Worm (Caenorhabditis elegans) whole organism, L4 larva: ENCODE data around the gene Y50D7A.8.
A peak's percentile ranks its signal among the peaks of the same experiment; 100 is the strongest.

Experiments
- F10B5.3 ChIP-seq: sonication (generic microtip); optimal IDR thresholded peaks from 2 replicates; lab custom pipeline; 2016; ENCODE audit warnings: mild to moderate bottlenecking, missing genetic modification characterization, missing compliant biosample characterization
- F44E2.7 ChIP-seq: fragments of 200-800 bp; sonication (Bioruptor generic); IDR thresholded peaks from 2 replicates; pipeline ENCODE4 v2.1.2; 2022; ENCODE audit warnings: missing genetic modification characterization, missing compliant biosample characterization
- F49E8.2 ChIP-seq: sonication (generic microtip); optimal IDR thresholded peaks from 2 replicates; lab custom pipeline; 2016; ENCODE audit warnings: missing compliant biosample characterization, mild to moderate bottlenecking, missing genetic modification characterization, borderline replicate concordance
- R02D3.7 ChIP-seq: fragments of 150-350 bp; sonication (generic microtip); optimal IDR thresholded peaks from 3 replicates; lab custom pipeline; 2014; ENCODE audit warnings: missing biosample characterization, missing genetic modification characterization
- ZK337.2 ChIP-seq: fragments of 200-800 bp; sonication (Bioruptor generic); IDR thresholded peaks from 2 replicates; pipeline ENCODE4 v1.3.6; 2022; ENCODE audit warnings: missing genetic modification reagents, missing genetic modification characterization, missing compliant biosample characterization
- aha-1 ChIP-seq: fragments of 150-350 bp; peaks from one replicate; lab custom pipeline; 2014; ENCODE audit warnings: missing biosample characterization, missing genetic modification characterization
- arid-1 ChIP-seq: fragments of 200-800 bp; sonication (Bioruptor generic); conservative IDR thresholded peaks from 2 replicates; pipeline ENCODE4 v1.3.6; 2022; ENCODE audit warnings: missing genetic modification reagents, missing genetic modification characterization, missing compliant biosample characterization
- attf-4 ChIP-seq: sonication (generic microtip); optimal IDR thresholded peaks from 3 replicates; lab custom pipeline; 2017; ENCODE audit warnings: missing biosample characterization, missing genetic modification characterization
- ceh-20 ChIP-seq: fragments of 200-800 bp; sonication (Bioruptor generic); IDR thresholded peaks from 2 replicates; pipeline ENCODE4 v1.3.6; 2022; ENCODE audit warnings: missing genetic modification reagents, missing genetic modification characterization, missing compliant biosample characterization
- ceh-28 ChIP-seq: fragments of 150-350 bp; optimal IDR thresholded peaks from 2 replicates; lab custom pipeline; 2014; ENCODE audit warnings: missing biosample characterization, missing genetic modification reagents, missing genetic modification characterization
- ceh-44 ChIP-seq: fragments of 200-800 bp; sonication (Bioruptor generic); IDR thresholded peaks from 2 replicates; pipeline ENCODE4 v1.3.6; 2022; ENCODE audit warnings: missing genetic modification reagents, missing genetic modification characterization, missing compliant biosample characterization
- ces-1 ChIP-seq: fragments of 150-350 bp; sonication (generic microtip); optimal IDR thresholded peaks from 4 replicates; lab custom pipeline; 2014; ENCODE audit warnings: missing biosample characterization, missing genetic modification reagents, missing genetic modification characterization
- cey-2 ChIP-seq: sonication (generic microtip); optimal IDR thresholded peaks from 3 replicates; lab custom pipeline; 2017; ENCODE audit warnings: missing genetic modification characterization, mild to moderate bottlenecking, missing compliant biosample characterization, antibody characterized with exemption, borderline replicate concordance; ENCODE audit not compliant: insufficient read depth
- daf-8 ChIP-seq: fragments of 200-800 bp; sonication (Bioruptor generic); IDR thresholded peaks from 2 replicates; pipeline ENCODE4 v1.3.6; 2022; ENCODE audit warnings: missing genetic modification characterization, missing compliant biosample characterization
- dmd-8 ChIP-seq: fragments of 200-800 bp; sonication (Bioruptor generic); IDR thresholded peaks from 2 replicates; pipeline ENCODE4 v1.3.6; 2022; ENCODE audit warnings: missing genetic modification characterization, missing compliant biosample characterization
- dpl-1 ChIP-seq: fragments of 150-350 bp; optimal IDR thresholded peaks from 2 replicates; lab custom pipeline; 2014; ENCODE audit warnings: missing biosample characterization, missing genetic modification reagents, missing genetic modification characterization
- dve-1 ChIP-seq: sonication (generic microtip); optimal IDR thresholded peaks from 2 replicates; lab custom pipeline; 2017; ENCODE audit warnings: antibody characterized with exemption, mild to moderate bottlenecking, missing genetic modification characterization, missing compliant biosample characterization; ENCODE audit not compliant: insufficient read depth
- fkh-10 ChIP-seq: fragments of 150-350 bp; optimal IDR thresholded peaks from 2 replicates; lab custom pipeline; 2014; ENCODE audit warnings: missing biosample characterization, missing genetic modification reagents, missing genetic modification characterization
- hlh-30 ChIP-seq: sonication (generic microtip); optimal IDR thresholded peaks from 2 replicates; lab custom pipeline; 2017; ENCODE audit warnings: antibody characterized with exemption, mild to moderate bottlenecking, missing genetic modification characterization, missing compliant biosample characterization; ENCODE audit not compliant: insufficient read depth
- jun-1 ChIP-seq: fragments of 150-350 bp; optimal IDR thresholded peaks from 2 replicates; lab custom pipeline; 2014; ENCODE audit warnings: missing biosample characterization, missing genetic modification reagents, missing genetic modification characterization
- lim-7 ChIP-seq: fragments of 200-800 bp; sonication (Bioruptor generic); IDR thresholded peaks from 2 replicates; pipeline ENCODE4 v1.3.6; 2022; ENCODE audit warnings: missing genetic modification characterization, missing compliant biosample characterization
- lin-1 ChIP-seq: fragments of 200-800 bp; sonication (Bioruptor generic); IDR thresholded peaks from 2 replicates; pipeline ENCODE4 v1.3.6; 2022; ENCODE audit warnings: missing genetic modification reagents, missing genetic modification characterization, missing compliant biosample characterization
- lin-29 ChIP-seq: fragments of 200-800 bp; sonication (Bioruptor generic); IDR thresholded peaks from 2 replicates; pipeline ENCODE4 v1.3.6; 2022; ENCODE audit warnings: missing genetic modification reagents, missing genetic modification characterization, missing compliant biosample characterization
- lir-3 ChIP-seq: sonication (generic microtip); optimal IDR thresholded peaks from 2 replicates; lab custom pipeline; 2016; ENCODE audit warnings: mild to moderate bottlenecking, missing genetic modification characterization, missing compliant biosample characterization
- lsy-2 ChIP-seq, 2 experiments: fragments of 150-350 bp in 1 of 2; sonication (generic microtip) in 1 of 2; optimal IDR thresholded peaks; 2 replicates each; lab custom pipeline; 2014 to 2017; ENCODE audit warnings: missing biosample characterization in 2 of 2, missing genetic modification characterization in 2 of 2
- madf-9 ChIP-seq: fragments of 200-800 bp; sonication (Bioruptor generic); conservative IDR thresholded peaks from 2 replicates; pipeline ENCODE4 v1.3.6; 2022; ENCODE audit warnings: missing genetic modification reagents, missing genetic modification characterization, missing compliant biosample characterization
- mdl-1 ChIP-seq, 2 experiments: fragments of 150-350 bp in 1 of 2; sonication (generic microtip) in 1 of 2; optimal IDR thresholded peaks; 2 replicates each; lab custom pipeline; 2014 to 2017; ENCODE audit warnings: missing biosample characterization in 2 of 2, missing genetic modification characterization in 2 of 2
- mdt-29 ChIP-seq: fragments of 200-800 bp; sonication (Bioruptor generic); IDR thresholded peaks from 2 replicates; pipeline ENCODE4 v1.3.6; 2022; ENCODE audit warnings: missing genetic modification reagents, missing genetic modification characterization, missing compliant biosample characterization
- mes-2 ChIP-seq: sonication (generic microtip); optimal IDR thresholded peaks from 2 replicates; lab custom pipeline; 2016; ENCODE audit warnings: missing genotype, mild to moderate bottlenecking, missing genetic modification characterization, missing compliant biosample characterization; ENCODE audit not compliant: poor library complexity, severe bottlenecking
- nhr-102 ChIP-seq: sonication (generic microtip); optimal IDR thresholded peaks from 2 replicates; lab custom pipeline; 2016; ENCODE audit warnings: mild to moderate bottlenecking, missing genetic modification characterization, moderate library complexity, missing compliant biosample characterization
- nhr-111 ChIP-seq: fragments of 200-800 bp; sonication (Bioruptor generic); optimal IDR thresholded peaks from 2 replicates; lab custom pipeline; 2018; ENCODE audit warnings: mild to moderate bottlenecking, missing genetic modification characterization, missing compliant biosample characterization
- nhr-237 ChIP-seq: sonication (generic microtip); optimal IDR thresholded peaks from 2 replicates; lab custom pipeline; 2017; ENCODE audit warnings: missing biosample characterization, missing genetic modification characterization
- nhr-41 ChIP-seq: fragments of 200-800 bp; sonication (Bioruptor generic); IDR thresholded peaks from 2 replicates; pipeline ENCODE4 v1.3.6; 2022; ENCODE audit warnings: missing genetic modification reagents, missing genetic modification characterization, missing compliant biosample characterization
- nhr-76 ChIP-seq: fragments of 150-350 bp; optimal IDR thresholded peaks from 2 replicates; lab custom pipeline; 2014; ENCODE audit warnings: missing biosample characterization, missing genetic modification characterization
- nhr-77 ChIP-seq: fragments of 150-350 bp; optimal IDR thresholded peaks from 2 replicates; lab custom pipeline; 2014; ENCODE audit warnings: missing biosample characterization, missing genetic modification characterization
- pha-4 ChIP-seq, 2 experiments: fragments of 150-350 bp in 1 of 2; fragments of 200-800 bp in 1 of 2; sonication (Bioruptor generic) in 1 of 2; IDR thresholded peaks in 1 of 2; optimal IDR thresholded peaks in 1 of 2; 2 replicates each; pipeline versions ENCODE4 v1.3.6 to Lab custom; 2014 to 2022; ENCODE audit warnings: missing genetic modification characterization in 2 of 2, missing genetic modification reagents in 2 of 2, missing biosample characterization in 1 of 2, missing compliant biosample characterization in 1 of 2
- php-3 ChIP-seq: fragments of 200-800 bp; sonication (Bioruptor generic); IDR thresholded peaks from 2 replicates; pipeline ENCODE4 v1.3.6; 2022; ENCODE audit warnings: missing genetic modification reagents, missing genetic modification characterization, missing compliant biosample characterization
- rbr-2 ChIP-seq: sonication (generic microtip); optimal IDR thresholded peaks from 2 replicates; lab custom pipeline; 2016; ENCODE audit warnings: missing genotype, missing genetic modification characterization, missing compliant biosample characterization
- saeg-2 ChIP-seq: fragments of 200-800 bp; sonication (Bioruptor generic); IDR thresholded peaks from 2 replicates; pipeline ENCODE4 v1.3.6; 2022; ENCODE audit warnings: missing genetic modification reagents, missing genetic modification characterization, missing compliant biosample characterization
- sdz-12 ChIP-seq: fragments of 200-800 bp; sonication (Bioruptor generic); optimal IDR thresholded peaks from 2 replicates; lab custom pipeline; 2018; ENCODE audit warnings: mild to moderate bottlenecking, missing genetic modification characterization, missing compliant biosample characterization
- snpc-1.2 ChIP-seq: fragments of 200-800 bp; sonication (Bioruptor generic); IDR thresholded peaks from 2 replicates; pipeline ENCODE4 v1.3.6; 2022; ENCODE audit warnings: missing genetic modification reagents, missing genetic modification characterization, missing compliant biosample characterization
- spr-3 ChIP-seq: fragments of 200-800 bp; sonication (Bioruptor generic); optimal IDR thresholded peaks from 2 replicates; lab custom pipeline; 2018; ENCODE audit warnings: mild to moderate bottlenecking, missing genetic modification characterization, missing compliant biosample characterization
- unc-62 ChIP-seq, 3 experiments: fragments of 150-350 bp in 1 of 3; sonication (generic microtip); optimal IDR thresholded peaks in 2 of 3; peaks in 1 of 3; 1 replicate in 1 of 3; 2 replicates in 2 of 3; lab custom pipeline; 2014 to 2017; ENCODE audit warnings: missing biosample characterization in 3 of 3, missing genetic modification characterization in 3 of 3, missing genetic modification reagents in 3 of 3, missing genotype in 1 of 3
- zfp-3 ChIP-seq: fragments of 200-800 bp; sonication (Bioruptor generic); conservative IDR thresholded peaks from 2 replicates; pipeline ENCODE4 v1.3.6; 2022; ENCODE audit warnings: missing genetic modification reagents, missing genetic modification characterization, missing compliant biosample characterization
- zip-11 ChIP-seq: fragments of 200-800 bp; sonication (Bioruptor generic); IDR thresholded peaks from 2 replicates; pipeline ENCODE4 v1.3.6; 2022; ENCODE audit warnings: missing genetic modification characterization, missing compliant biosample characterization

Y50D7A.8 gene

ce11 chrIII:351860-352456, 8.9 kb upstream of the Y50D7A.8 start (continued):
- TF ChIP-seq cey-2 (tag; lab: Kevin White, UChicago) (no peak), fkh-10 (GFP tag; lab: Kevin White, UChicago) (no peak), ZK337.2 (GFP tag; lab: Robert Waterston, UW) (no peak), ceh-20 (GFP tag; lab: Robert Waterston, UW) (no peak), lin-29 (GFP tag; lab: Robert Waterston, UW) (no peak), mdt-29 (GFP tag; lab: Robert Waterston, UW) (no peak), attf-4 (no peak), hlh-30 (tag; lab: Kevin White, UChicago) (peak; percentile 33), dpl-1 (no peak), nhr-111 (GFP tag; lab: Kevin White, UChicago) (no peak), nhr-237 (tag; lab: Kevin White, UChicago) (no peak), daf-8 (no peak), R02D3.7 (tag; lab: Kevin White, UChicago) (no peak), F49E8.2 (tag; lab: Kevin White, UChicago) (no peak), pha-4 (GFP tag; IDR thresholded peaks at IDR 0.05; lab: Robert Waterston, UW) (no peak), pha-4 (tag; optimal IDR thresholded peaks at IDR 0.05; lab: Kevin White, UChicago) (no peak), lim-7 (GFP tag; lab: Robert Waterston, UW) (no peak), nhr-41 (no peak), php-3 (GFP tag; lab: Robert Waterston, UW) (no peak), snpc-1.2 (GFP tag; lab: Robert Waterston, UW) (no peak), arid-1 (no peak), dve-1 (tag; lab: Kevin White, UChicago) (peak; percentile 11), madf-9 (GFP tag; lab: Robert Waterston, UW) (no peak), nhr-102 (tag; lab: Kevin White, UChicago) (no peak), nhr-76 (tag; lab: Kevin White, UChicago) (no peak), nhr-77 (tag; lab: Kevin White, UChicago) (no peak), zip-11 (GFP tag; lab: Robert Waterston, UW) (no peak), sdz-12 (GFP tag; lab: Kevin White, UChicago) (no peak), F10B5.3 (no peak), ceh-28 (tag; lab: Kevin White, UChicago) (no peak), lsy-2 (tag; optimal IDR thresholded peaks at IDR 0.05; lab: Kevin White, UChicago) (peak in 1 of 2 experiments; percentile 14)

- TF ChIP-seq snpc-1.2 (GFP tag; lab: Robert Waterston, UW) (peak; percentile 47; the same call in 1 of the 2 replicates), zfp-3 (GFP tag; lab: Robert Waterston, UW) (peak; percentile 91), F10B5.3 (peak; percentile 13), lin-29 (GFP tag; lab: Robert Waterston, UW) (0 out of 2 replicates have a peak, but pooled peaks have one; percentile 48), rbr-2 (peak; percentile 97), php-3 (GFP tag; lab: Robert Waterston, UW) (peak; percentile 72), spr-3 (peak; percentile 86), ceh-28 (tag; lab: Kevin White, UChicago) (peak; percentile 88), lir-3 (tag; lab: Kevin White, UChicago) (no peak), mdl-1 (tag; optimal IDR thresholded peaks at IDR 0.05; lab: Kevin White, UChicago) (peak; percentile 82 to 95), lsy-2 (tag; optimal IDR thresholded peaks at IDR 0.05; lab: Kevin White, UChicago) (peak; percentile 79 to 83), dmd-8 (peak; percentile 36; the same call in 1 of the 2 replicates), unc-62 (GFP tag; optimal IDR thresholded peaks at IDR 0.05 in 1 of 2; lab: Kevin White, UChicago) (peak in 1 of 2 experiments; percentile 100), unc-62 (tag; optimal IDR thresholded peaks at IDR 0.05; lab: Kevin White, UChicago) (no peak), ces-1 (GFP tag; lab: Kevin White, UChicago) (no peak), lin-1 (GFP tag; lab: Robert Waterston, UW) (peak; percentile 79; the same call in 1 of the 2 replicates), mes-2 (tag; lab: Kevin White, UChicago) (peak; percentile 49), jun-1 (tag; lab: Kevin White, UChicago) (peak; percentile 87), F44E2.7 (0 out of 2 replicates have a peak, but pooled peaks have one; percentile 58), ceh-44 (GFP tag; lab: Robert Waterston, UW) (peak; percentile 70; the same call in 1 of the 2 replicates), sdz-12 (GFP tag; lab: Kevin White, UChicago) (no peak), aha-1 (tag; lab: Kevin White, UChicago) (peak; percentile 98), saeg-2 (peak; percentile 94)
Observed at ce11 chrIII:349511-350165, 6.6 kb upstream of the Y50D7A.8 start.
